Worm (Caenorhabditis elegans): ENCODE results near the gene gasr-8.

- no peak for TF ChIP-seq scrt-1 (GFP tag; IDR thresholded peaks at IDR 0.05)
- TF ChIP-seq ama-1 (optimal IDR thresholded peaks at IDR 0.05) = no peak
- no peak for TF ChIP-seq flt-1 (GFP tag; IDR thresholded peaks at IDR 0.05)
- TF ChIP-seq pes-1 (GFP tag; IDR thresholded peaks at IDR 0.05) = no peak
- TF ChIP-seq hmbx-1 (tag; optimal IDR thresholded peaks at IDR 0.05) = no peak
- TF ChIP-seq hnd-1 (tag; optimal IDR thresholded peaks at IDR 0.05) = no peak
- no peak for TF ChIP-seq tbx-11 (GFP tag; IDR thresholded peaks at IDR 0.05)
- no peak for TF ChIP-seq aly-1 (tag; optimal IDR thresholded peaks at IDR 0.05)
- no peak for TF ChIP-seq tbx-37 (GFP tag; conservative IDR thresholded peaks at IDR 0.05)
- TF ChIP-seq ets-7 (tag; optimal IDR thresholded peaks at IDR 0.05) = no peak
- no peak for TF ChIP-seq sea-1 (GFP tag; conservative IDR thresholded peaks at IDR 0.05)
- TF ChIP-seq tra-4 (tag; optimal IDR thresholded peaks at IDR 0.05) = no peak
Measured at ce11 chrV:14698005-14698404, 9.1 kb downstream of the gasr-8 start.
